Fruit fly (Drosophila melanogaster) whole organism, embryonic: ENCODE results near the gene nxf4.

Source experiments
- Atf-2 ChIP-seq: fragments of 200-800 bp; sonication (Bioruptor generic); optimal IDR thresholded peaks from 2 replicates; lab custom pipeline; 2016; ENCODE audit warnings: missing biosample characterization, missing genetic modification characterization
- Atf3 ChIP-seq: fragments of 200-800 bp; sonication (Bioruptor generic); optimal IDR thresholded peaks from 3 replicates; lab custom pipeline; 2016; ENCODE audit warnings: missing biosample characterization, missing genetic modification characterization
- CG10959 ChIP-seq: fragments of 200-800 bp; sonication (Bioruptor generic); IDR thresholded peaks from 2 replicates; pipeline ENCODE4 v1.3.6; 2022; ENCODE audit warnings: missing biosample characterization, missing genetic modification characterization
- CG10979 ChIP-seq: fragments of 200-800 bp; sonication (Bioruptor generic); optimal IDR thresholded peaks from 2 replicates; lab custom pipeline; 2018; ENCODE audit warnings: missing biosample characterization, mild to moderate bottlenecking, missing genetic modification characterization, moderate library complexity
- CG11723 ChIP-seq: fragments of 200-800 bp; sonication (Bioruptor generic); optimal IDR thresholded peaks from 2 replicates; lab custom pipeline; 2017; ENCODE audit warnings: missing biosample characterization, mild to moderate bottlenecking, missing genetic modification characterization
- CG13624 ChIP-seq: fragments of 200-800 bp; sonication (Bioruptor generic); optimal IDR thresholded peaks from 2 replicates; lab custom pipeline; 2016; ENCODE audit warnings: missing biosample characterization, missing genetic modification characterization
- CG14667 ChIP-seq: fragments of 200-800 bp; sonication (Bioruptor generic); IDR thresholded peaks from 2 replicates; pipeline ENCODE4 v1.3.6; 2022; ENCODE audit warnings: missing biosample characterization, missing genetic modification characterization
- CG15696 ChIP-seq: fragments of 200-800 bp; sonication (Bioruptor generic); optimal IDR thresholded peaks from 2 replicates; lab custom pipeline; 2019; ENCODE audit warnings: missing biosample characterization, mild to moderate bottlenecking, missing genetic modification characterization, moderate library complexity
- CG18599 ChIP-seq: fragments of 200-800 bp; sonication (Bioruptor generic); optimal IDR thresholded peaks from 3 replicates; lab custom pipeline; 2017; ENCODE audit warnings: missing biosample characterization, missing genetic modification characterization, mild to moderate bottlenecking, moderate library complexity, missing genetic modification reagents
- CG2712 ChIP-seq: fragments of 200-800 bp; optimal IDR thresholded peaks from 3 replicates; lab custom pipeline; 2019; ENCODE audit warnings: missing biosample characterization, mild to moderate bottlenecking, missing genetic modification characterization, moderate library complexity
- CG3065 ChIP-seq: fragments of 200-800 bp; sonication (Bioruptor generic); optimal IDR thresholded peaks from 2 replicates; lab custom pipeline; 2016; ENCODE audit warnings: missing biosample characterization, missing genetic modification characterization
- CG31441 ChIP-seq: fragments of 200-800 bp; sonication (Bioruptor generic); IDR thresholded peaks from 2 replicates; pipeline ENCODE4 v1.3.6; 2022; ENCODE audit warnings: missing biosample characterization, missing genetic modification characterization
- CG3407 ChIP-seq: fragments of 200-800 bp; sonication (Bioruptor generic); optimal IDR thresholded peaks from 2 replicates; lab custom pipeline; 2018; ENCODE audit warnings: missing biosample characterization, mild to moderate bottlenecking, missing genetic modification characterization
- CG4617 ChIP-seq: fragments of 200-800 bp; sonication (Bioruptor generic); optimal IDR thresholded peaks from 3 replicates; lab custom pipeline; 2016; ENCODE audit warnings: missing biosample characterization, missing genetic modification characterization, borderline replicate concordance
- CG5953 ChIP-seq: fragments of 200-800 bp; sonication (Bioruptor generic); IDR thresholded peaks from 2 replicates; pipeline ENCODE4 v1.3.6; 2022; ENCODE audit warnings: missing biosample characterization, missing genetic modification characterization
- CG6272 ChIP-seq: fragments of 200-800 bp; sonication (Bioruptor generic); IDR thresholded peaks from 2 replicates; pipeline ENCODE4 v1.3.6; 2022; ENCODE audit warnings: missing biosample characterization, missing genetic modification characterization
- CG8359 ChIP-seq: fragments of 200-800 bp; sonication (Bioruptor generic); optimal IDR thresholded peaks from 2 replicates; lab custom pipeline; 2017; ENCODE audit warnings: missing biosample characterization, mild to moderate bottlenecking, missing genetic modification characterization, borderline replicate concordance
- CG9932 ChIP-seq: fragments of 200-800 bp; sonication (Bioruptor generic); IDR thresholded peaks from 2 replicates; pipeline ENCODE4 v1.3.6; 2022; ENCODE audit warnings: missing biosample characterization, missing genetic modification characterization
- CHES-1-like ChIP-seq: fragments of 200-800 bp; sonication (Bioruptor generic); optimal IDR thresholded peaks from 2 replicates; lab custom pipeline; 2016; ENCODE audit warnings: missing biosample characterization, missing genetic modification characterization
- Camta ChIP-seq: fragments of 200-800 bp; sonication (Bioruptor generic); optimal IDR thresholded peaks from 2 replicates; lab custom pipeline; 2016; ENCODE audit warnings: missing biosample characterization, missing genetic modification characterization
- ERR ChIP-seq: fragments of 200-800 bp; sonication (Bioruptor generic); optimal IDR thresholded peaks from 2 replicates; lab custom pipeline; 2016; ENCODE audit warnings: missing biosample characterization, missing genetic modification characterization
- Elba2 ChIP-seq: fragments of 200-800 bp; sonication (Bioruptor generic); optimal IDR thresholded peaks from 3 replicates; lab custom pipeline; 2016; ENCODE audit warnings: missing biosample characterization, missing genetic modification characterization
- Ets65A ChIP-seq: fragments of 200-800 bp; sonication (Bioruptor generic); peaks from one replicate; lab custom pipeline; 2016; ENCODE audit warnings: missing biosample characterization, missing genetic modification characterization
- HLHmδ ChIP-seq: fragments of 200-800 bp; sonication (Bioruptor generic); optimal IDR thresholded peaks from 2 replicates; lab custom pipeline; 2018; ENCODE audit warnings: missing biosample characterization, mild to moderate bottlenecking, missing genetic modification characterization, moderate library complexity
- Hey ChIP-seq: fragments of 200-800 bp; sonication (Bioruptor generic); optimal IDR thresholded peaks from 3 replicates; lab custom pipeline; 2018; ENCODE audit warnings: missing biosample characterization, mild to moderate bottlenecking, missing genetic modification characterization
- Hmr ChIP-seq: fragments of 200-800 bp; sonication (Bioruptor generic); optimal IDR thresholded peaks from 3 replicates; lab custom pipeline; 2017; ENCODE audit warnings: mild to moderate bottlenecking, missing biosample characterization, missing genetic modification reagents, missing genetic modification characterization
- Hr3 ChIP-seq: fragments of 200-800 bp; sonication (Bioruptor generic); optimal IDR thresholded peaks from 3 replicates; lab custom pipeline; 2016; ENCODE audit warnings: missing biosample characterization, missing genetic modification characterization
- Hr78 ChIP-seq, 2 experiments: fragments of 200-800 bp in 1 of 2; fragments of >200 bp in 1 of 2; sonication (Bioruptor generic) in 1 of 2; optimal IDR thresholded peaks; 2 replicates each; lab custom pipeline; 2017 to 2019; ENCODE audit warnings: missing biosample characterization in 2 of 2, missing genetic modification characterization in 2 of 2, mild to moderate bottlenecking in 1 of 2, moderate library complexity in 1 of 2
- Kr ChIP-seq: fragments of 200-800 bp; sonication (Bioruptor generic); optimal IDR thresholded peaks from 2 replicates; lab custom pipeline; 2017; ENCODE audit warnings: missing biosample characterization, mild to moderate bottlenecking, missing genetic modification characterization
- MESR4 ChIP-seq: fragments of 200-800 bp; sonication (Bioruptor generic); optimal IDR thresholded peaks from 2 replicates; lab custom pipeline; 2018; ENCODE audit warnings: missing biosample characterization, mild to moderate bottlenecking, missing genetic modification characterization, moderate library complexity
- Meics ChIP-seq: fragments of 200-800 bp; sonication (Bioruptor generic); optimal IDR thresholded peaks from 2 replicates; lab custom pipeline; 2017; ENCODE audit warnings: missing biosample characterization, mild to moderate bottlenecking, missing genetic modification characterization
- Ptx1 ChIP-seq: fragments of 200-800 bp; sonication (Bioruptor generic); IDR thresholded peaks from 2 replicates; pipeline ENCODE4 v1.3.6; 2022; ENCODE audit warnings: missing biosample characterization, missing genetic modification characterization
- Stat92E ChIP-seq, 3 experiments: fragments of >200 bp in 2 of 3; fragments of 200-800 bp in 1 of 3; sonication (Bioruptor generic) in 1 of 3; optimal IDR thresholded peaks; 2 replicates each; lab custom pipeline; 2017 to 2019; ENCODE audit warnings: missing biosample characterization in 3 of 3, missing genetic modification characterization in 3 of 3, mild to moderate bottlenecking in 1 of 3, moderate library complexity in 1 of 3
- aop ChIP-seq: fragments of 200-800 bp; sonication (Bioruptor generic); IDR thresholded peaks from 2 replicates; pipeline ENCODE4 v1.3.6; 2022; ENCODE audit warnings: missing biosample characterization, missing genetic modification characterization
- bab2 ChIP-seq: fragments of 200-800 bp; sonication (Bioruptor generic); optimal IDR thresholded peaks from 2 replicates; lab custom pipeline; 2016; ENCODE audit warnings: missing biosample characterization, missing genetic modification characterization
- bcd ChIP-seq: fragments of 200-800 bp; sonication (Bioruptor generic); optimal IDR thresholded peaks from 2 replicates; lab custom pipeline; 2017; ENCODE audit warnings: missing biosample characterization, mild to moderate bottlenecking, missing genetic modification characterization
- cas ChIP-seq: fragments of 200-800 bp; sonication (Bioruptor generic); IDR thresholded peaks from 2 replicates; pipeline ENCODE4 v1.3.6; 2022; ENCODE audit warnings: missing biosample characterization, missing genetic modification characterization
- danr ChIP-seq: fragments of 200-800 bp; sonication (Bioruptor generic); IDR thresholded peaks from 2 replicates; pipeline ENCODE4 v1.3.6; 2022; ENCODE audit warnings: missing biosample characterization, missing genetic modification characterization
- dpn ChIP-seq, 2 experiments: fragments of 200-800 bp; sonication (Bioruptor generic); optimal IDR thresholded peaks; 3 replicates each; lab custom pipeline; 2016; ENCODE audit warnings: missing biosample characterization in 2 of 2, missing genetic modification characterization in 2 of 2
- ems ChIP-seq: fragments of 200-800 bp; sonication (Bioruptor generic); optimal IDR thresholded peaks from 3 replicates; lab custom pipeline; 2016; ENCODE audit warnings: missing biosample characterization, missing genetic modification characterization
- gfzf ChIP-seq: fragments of 200-800 bp; sonication (Bioruptor generic); optimal IDR thresholded peaks from 2 replicates; lab custom pipeline; 2016; ENCODE audit warnings: missing biosample characterization, mild to moderate bottlenecking, missing genetic modification characterization, moderate library complexity
- kah ChIP-seq: fragments of 200-800 bp; sonication (Bioruptor generic); optimal IDR thresholded peaks from 2 replicates; lab custom pipeline; 2018; ENCODE audit warnings: missing biosample characterization, mild to moderate bottlenecking, missing genetic modification characterization
- kni ChIP-seq: fragments of 200-800 bp; sonication (Bioruptor generic); optimal IDR thresholded peaks from 3 replicates; lab custom pipeline; 2017; ENCODE audit warnings: mild to moderate bottlenecking, missing biosample characterization, missing genetic modification reagents, missing genetic modification characterization
- lbe ChIP-seq: fragments of 200-800 bp; sonication (Bioruptor generic); optimal IDR thresholded peaks from 2 replicates; lab custom pipeline; 2016; ENCODE audit warnings: missing biosample characterization, mild to moderate bottlenecking, missing genetic modification characterization
- psq ChIP-seq: fragments of 200-800 bp; sonication (Bioruptor generic); optimal IDR thresholded peaks from 2 replicates; lab custom pipeline; 2017; ENCODE audit warnings: missing biosample characterization, missing genetic modification characterization
- rib ChIP-seq: fragments of 200-800 bp; sonication (Bioruptor generic); IDR thresholded peaks from 2 replicates; pipeline ENCODE4 v1.3.6; 2022; ENCODE audit warnings: missing biosample characterization, missing genetic modification characterization
- sc ChIP-seq, 3 experiments: fragments of >200 bp in 2 of 3; fragments of 200-800 bp in 1 of 3; sonication (Bioruptor generic) in 1 of 3; optimal IDR thresholded peaks; 2 replicates in 2 of 3; 3 replicates in 1 of 3; lab custom pipeline; 2017; ENCODE audit warnings: mild to moderate bottlenecking in 1 of 3, missing biosample characterization in 1 of 3, missing genetic modification characterization in 1 of 3, missing genetic modification reagents in 1 of 3
- scrt ChIP-seq: fragments of 200-800 bp; sonication (Bioruptor generic); optimal IDR thresholded peaks from 2 replicates; lab custom pipeline; 2018; ENCODE audit warnings: missing biosample characterization, mild to moderate bottlenecking, missing genetic modification characterization, moderate library complexity
- sqz ChIP-seq: fragments of 200-800 bp; sonication (Bioruptor generic); optimal IDR thresholded peaks from 3 replicates; lab custom pipeline; 2018; ENCODE audit warnings: missing biosample characterization, mild to moderate bottlenecking, missing genetic modification characterization
- sr ChIP-seq: fragments of 200-800 bp; sonication (Bioruptor generic); IDR thresholded peaks from 3 replicates; pipeline ENCODE4 v1.3.6; 2022; ENCODE audit warnings: missing biosample characterization, missing genetic modification characterization

The nxf4 gene

DNA sequence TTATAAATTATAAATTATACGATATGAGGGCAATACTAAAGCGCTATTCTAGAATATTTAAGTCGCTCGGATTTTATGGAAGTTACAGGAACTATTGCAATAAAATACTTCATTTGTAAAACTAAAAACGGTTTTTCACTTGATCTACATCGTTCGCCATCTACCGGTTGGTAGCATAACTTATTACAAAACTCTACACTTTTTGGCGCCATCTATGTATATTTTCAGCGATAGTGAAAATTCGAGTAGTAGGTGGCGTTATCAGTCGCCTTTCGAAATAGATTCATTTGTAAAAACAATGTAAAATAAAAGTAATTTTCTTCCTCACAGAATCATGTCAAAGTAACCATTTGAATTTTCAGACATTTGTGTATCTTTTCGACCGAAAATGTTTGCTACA lies at the start of gene nxf4 (continued):
- peak; percentile 73 for TF ChIP-seq Camta (GFP tag; lab: Kevin White, UChicago)
- TF ChIP-seq bcd, result peak; percentile 83
- peak; percentile 47; the same call in 1 of the 2 replicates for TF ChIP-seq CG31441
- no peak for TF ChIP-seq Kr (GFP tag; lab: Kevin White, UChicago)
- TF ChIP-seq CG4617 (GFP tag; lab: Kevin White, UChicago), result peak; percentile 18
- peak; percentile 37 for TF ChIP-seq ERR (GFP tag; lab: Kevin White, UChicago)
- TF ChIP-seq dpn (GFP tag; optimal IDR thresholded peaks at IDR 0.05; lab: Kevin White, UChicago), result peak; percentile 81 to 86
- TF ChIP-seq CHES-1-like (GFP tag; lab: Kevin White, UChicago), result peak; percentile 57
- TF ChIP-seq CG10979, result no peak
- TF ChIP-seq CG3065 (GFP tag; lab: Kevin White, UChicago), result peak; percentile 62
- TF ChIP-seq Elba2, result peak; percentile 42
- TF ChIP-seq CG3407 (GFP tag; lab: Kevin White, UChicago), result peak; percentile 46
- TF ChIP-seq Ets65A, result peak; percentile 99
- TF ChIP-seq sqz (GFP tag; lab: Kevin White, UChicago), result no peak
- no peak for TF ChIP-seq Hr78 (GFP tag; optimal IDR thresholded peaks at IDR 0.05; lab: Kevin White, UChicago)
- peak; percentile 63 for TF ChIP-seq Atf-2 (GFP tag; lab: Kevin White, UChicago)
- TF ChIP-seq scrt (GFP tag; lab: Kevin White, UChicago), result no peak
- no peak for TF ChIP-seq gfzf (GFP tag; lab: Kevin White, UChicago)
- TF ChIP-seq Stat92E (GFP tag; optimal IDR thresholded peaks at IDR 0.05; lab: Kevin White, UChicago), result no peak
- peak; percentile 7 for TF ChIP-seq CG11723 (GFP tag; lab: Kevin White, UChicago)
- TF ChIP-seq lbe (GFP tag; lab: Kevin White, UChicago), result no peak
- peak; percentile 76 for TF ChIP-seq CG2712 (tag; lab: Kevin White, UChicago)
- TF ChIP-seq HLHmδ, result no peak
- no peak for TF ChIP-seq sr (GFP tag; lab: Robert Waterston, UW)
- 0 out of 2 replicates have a peak, but pooled peaks have one; percentile 33 for TF ChIP-seq aop
- TF ChIP-seq CG13624, result peak; percentile 75
- peak; percentile 84 for TF ChIP-seq CG15696 (tag; lab: Kevin White, UChicago)
- no peak for TF ChIP-seq kni
- peak; percentile 85 for TF ChIP-seq CG9932 (GFP tag; lab: Robert Waterston, UW)
- peak; percentile 75 for TF ChIP-seq Meics (GFP tag; lab: Kevin White, UChicago)
- peak; percentile 79 for TF ChIP-seq Hmr (GFP tag; lab: Kevin White, UChicago)
- TF ChIP-seq sc (optimal IDR thresholded peaks at IDR 0.05; lab: Kevin White, UChicago), result no peak
- TF ChIP-seq sc (GFP tag; optimal IDR thresholded peaks at IDR 0.05; lab: Kevin White, UChicago), result peak; percentile 40
- peak; percentile 53 for TF ChIP-seq CG6272
- peak; percentile 51 for TF ChIP-seq psq (GFP tag; lab: Kevin White, UChicago)
- peak; percentile 49 for TF ChIP-seq CG14667
- TF ChIP-seq rib (GFP tag; lab: Robert Waterston, UW), result no peak
- no peak for TF ChIP-seq MESR4 (GFP tag; lab: Kevin White, UChicago)
- no peak for TF ChIP-seq danr (GFP tag; lab: Robert Waterston, UW)
- peak; percentile 73 for TF ChIP-seq Atf3 (GFP tag; lab: Kevin White, UChicago)
- no peak for TF ChIP-seq kah (GFP tag; lab: Kevin White, UChicago)
- peak; percentile 11 for TF ChIP-seq CG18599 (GFP tag; lab: Kevin White, UChicago)
- peak; percentile 34 for TF ChIP-seq CG8359 (GFP tag; lab: Kevin White, UChicago)
- TF ChIP-seq CG5953 (GFP tag; lab: Robert Waterston, UW), result 0 out of 2 replicates have a peak, but pooled peaks have one; percentile 20
- peak; percentile 81 for TF ChIP-seq Hr3 (GFP tag; lab: Kevin White, UChicago)
- peak; percentile 61 for TF ChIP-seq ems (GFP tag; lab: Kevin White, UChicago)
- TF ChIP-seq Ptx1 (GFP tag; lab: Robert Waterston, UW), result peak; percentile 76
- peak; percentile 81 for TF ChIP-seq bab2 (GFP tag; lab: Kevin White, UChicago)
- TF ChIP-seq cas (GFP tag; lab: Robert Waterston, UW), result no peak
- peak; percentile 76 for TF ChIP-seq CG10959 (GFP tag; lab: Robert Waterston, UW)
- no peak for TF ChIP-seq Hey (tag; lab: Kevin White, UChicago)
